Fruit fly (Drosophila melanogaster) whole organism, wandering third instar larva: ENCODE data around the gene CG5188.
A peak's percentile ranks its signal among the peaks of the same experiment; 100 is the strongest.

Source experiments
- Abd-B ChIP-seq: fragments of >200 bp; optimal IDR thresholded peaks from 2 replicates; lab custom pipeline; 2017; ENCODE audit warnings: missing biosample characterization, missing genetic modification characterization
- CG32264 ChIP-seq: fragments of 200-800 bp; sonication (Bioruptor generic); optimal IDR thresholded peaks from 2 replicates; lab custom pipeline; 2016; ENCODE audit warnings: missing biosample characterization, missing genetic modification characterization
- CG9705 ChIP-seq: fragments of 200-800 bp; sonication (Bioruptor generic); optimal IDR thresholded peaks from 2 replicates; lab custom pipeline; 2018; ENCODE audit warnings: missing biosample characterization, mild to moderate bottlenecking, missing genetic modification characterization
- Hnf4 ChIP-seq: fragments of 200-800 bp; sonication (Bioruptor generic); optimal IDR thresholded peaks from 2 replicates; lab custom pipeline; 2016; ENCODE audit warnings: missing biosample characterization, mild to moderate bottlenecking, missing genetic modification characterization
- Hr78 ChIP-seq: fragments of >200 bp; optimal IDR thresholded peaks from 2 replicates; lab custom pipeline; 2017; ENCODE audit warnings: missing biosample characterization, missing genetic modification characterization
- Hr83 ChIP-seq: fragments of 200-300 bp; sonication (Bioruptor generic); optimal IDR thresholded peaks from 2 replicates; lab custom pipeline; 2016; ENCODE audit warnings: missing biosample characterization, mild to moderate bottlenecking, missing genetic modification characterization, moderate library complexity; ENCODE audit not compliant: poor library complexity, severe bottlenecking
- Jra ChIP-seq: sonication (Bioruptor generic); optimal IDR thresholded peaks from 2 replicates; lab custom pipeline; 2016; ENCODE audit warnings: missing biosample characterization, missing genetic modification characterization
- N ChIP-seq: fragments of >200 bp; optimal IDR thresholded peaks from 2 replicates; lab custom pipeline; 2018; ENCODE audit warnings: missing biosample characterization, missing external identifiers, missing genetic modification characterization
- OdsH ChIP-seq: fragments of 200-800 bp; sonication (Bioruptor generic); optimal IDR thresholded peaks from 2 replicates; lab custom pipeline; 2016; ENCODE audit warnings: missing biosample characterization, mild to moderate bottlenecking, missing genetic modification characterization
- Rel ChIP-seq, 2 experiments: fragments of 200-800 bp; sonication (Bioruptor generic) in 1 of 2; optimal IDR thresholded peaks; 2 replicates in 1 of 2; 3 replicates in 1 of 2; lab custom pipeline; 2016 to 2019; ENCODE audit warnings: mild to moderate bottlenecking in 2 of 2, missing biosample characterization in 2 of 2, missing genetic modification characterization in 2 of 2, moderate library complexity in 1 of 2
- br ChIP-seq: fragments of 200-800 bp; sonication (Bioruptor generic); optimal IDR thresholded peaks from 2 replicates; lab custom pipeline; 2016; ENCODE audit warnings: missing biosample characterization, missing genetic modification characterization
- dl ChIP-seq, 2 experiments: fragments of 175-275, 200-275 bp in 1 of 2; fragments of 200-275 bp in 1 of 2; sonication (Bioruptor generic); optimal IDR thresholded peaks; lab custom pipeline; 2018; ENCODE audit warnings: mild to moderate bottlenecking in 2 of 2, missing biosample characterization in 2 of 2, missing genetic modification characterization in 2 of 2, moderate library complexity in 2 of 2; ENCODE audit not compliant: partially characterized antibody in 2 of 2, insufficient read depth in 1 of 2
- dmrt93B ChIP-seq: fragments of 200-800 bp; sonication (Bioruptor generic); optimal IDR thresholded peaks from 2 replicates; lab custom pipeline; 2018; ENCODE audit warnings: missing biosample characterization, mild to moderate bottlenecking, missing genetic modification characterization
- dsf ChIP-seq: sonication (Bioruptor generic); optimal IDR thresholded peaks from 2 replicates; lab custom pipeline; 2016; ENCODE audit warnings: missing biosample characterization, missing genetic modification characterization, borderline replicate concordance
- ey ChIP-seq: fragments of 200-800 bp; sonication (Bioruptor generic); optimal IDR thresholded peaks from 2 replicates; lab custom pipeline; 2016; ENCODE audit warnings: missing biosample characterization, missing genetic modification characterization
- foxo ChIP-seq, 2 experiments: fragments of 200-800 bp; sonication (Bioruptor generic); optimal IDR thresholded peaks; 2 replicates in 1 of 2; 3 replicates in 1 of 2; lab custom pipeline; 2016 to 2017; ENCODE audit warnings: missing biosample characterization in 2 of 2, missing genetic modification characterization in 2 of 2
- fru ChIP-seq: fragments of 200-800 bp; sonication (Bioruptor generic); optimal IDR thresholded peaks from 3 replicates; lab custom pipeline; 2016; ENCODE audit warnings: missing biosample characterization, mild to moderate bottlenecking, missing genetic modification characterization
- h ChIP-seq: fragments of 200-800 bp; sonication (Bioruptor generic); optimal IDR thresholded peaks from 3 replicates; lab custom pipeline; 2016; ENCODE audit warnings: missing biosample characterization, mild to moderate bottlenecking, missing genetic modification characterization
- jim ChIP-seq: fragments of 175-275, 200-325 bp; sonication (Bioruptor generic); optimal IDR thresholded peaks from 2 replicates; lab custom pipeline; 2016; ENCODE audit warnings: missing biosample characterization, mild to moderate bottlenecking, missing genetic modification characterization
- pan ChIP-seq: fragments of >200 bp; optimal IDR thresholded peaks from 2 replicates; lab custom pipeline; 2017
- psq ChIP-seq: fragments of 200-800 bp; sonication (Bioruptor generic); optimal IDR thresholded peaks from 3 replicates; lab custom pipeline; 2017; ENCODE audit warnings: missing biosample characterization, mild to moderate bottlenecking, missing genetic modification characterization, moderate library complexity
- rgr ChIP-seq: fragments of 200-800 bp; sonication (Bioruptor generic); optimal IDR thresholded peaks from 3 replicates; lab custom pipeline; 2016; ENCODE audit warnings: missing biosample characterization, mild to moderate bottlenecking, missing genetic modification characterization
- sv ChIP-seq: fragments of 200-800 bp; sonication (Bioruptor generic); optimal IDR thresholded peaks from 3 replicates; lab custom pipeline; 2016; ENCODE audit warnings: missing biosample characterization, missing genetic modification characterization
- tai ChIP-seq: sonication (Bioruptor generic); optimal IDR thresholded peaks from 2 replicates; lab custom pipeline; 2016; ENCODE audit warnings: missing biosample characterization, missing genetic modification characterization
- usp ChIP-seq: fragments of >200 bp; optimal IDR thresholded peaks from 2 replicates; lab custom pipeline; 2017; ENCODE audit warnings: missing biosample characterization, missing genetic modification characterization
- woc ChIP-seq: sonication (Bioruptor generic); optimal IDR thresholded peaks from 2 replicates; lab custom pipeline; 2016; ENCODE audit warnings: missing biosample characterization, mild to moderate bottlenecking, missing genetic modification characterization

CG5188 gene

DNA sequence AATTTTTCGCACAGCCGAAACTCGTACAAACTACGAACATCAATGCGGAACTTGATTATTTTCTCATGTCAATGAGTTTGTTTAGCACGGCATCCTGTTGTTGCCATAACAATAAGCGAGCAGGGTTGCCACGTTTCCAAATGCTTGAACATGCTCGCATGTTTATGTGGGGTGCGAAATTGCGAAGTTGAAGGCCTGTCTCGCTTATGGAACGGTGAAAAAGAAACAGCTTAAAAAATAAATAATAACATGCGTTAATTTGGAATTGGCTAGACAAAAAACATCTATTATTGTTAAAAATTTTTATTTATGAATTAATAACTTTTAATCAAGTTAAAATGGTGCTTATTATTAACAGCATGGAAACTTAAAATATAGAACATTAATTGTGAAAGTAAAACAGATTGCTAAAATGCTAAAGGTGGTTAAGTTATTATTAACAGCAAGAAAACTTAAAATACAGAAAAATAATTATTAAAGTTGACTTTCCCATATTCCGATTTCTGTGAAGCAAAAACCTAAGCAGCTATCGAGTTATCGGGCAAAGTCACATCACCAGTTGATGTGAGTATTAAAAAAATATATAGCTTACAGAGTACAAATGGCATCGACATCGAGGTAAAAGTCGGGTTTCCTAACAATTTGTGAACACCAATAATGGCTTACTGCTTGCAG lies 2.3 kb downstream of the CG5188 start, which contains the start of the genes Bug22 and TfIIB (continued):
- TF ChIP-seq br (GFP tag; lab: Kevin White, UChicago) (no peak), usp (GFP tag; lab: Kevin White, UChicago) (no peak), pan (no peak), Abd-B (no peak), dl (GFP tag; optimal IDR thresholded peaks at IDR 0.05; lab: Kevin White, UChicago; ENCODE audit: insufficient read depth in 1 of 2, partially characterized antibody in 2 of 2) (no peak), N (GFP tag; lab: Kevin White, UChicago) (no peak), dsf (GFP tag; lab: Kevin White, UChicago) (peak; percentile 50), Jra (GFP tag; lab: Kevin White, UChicago) (peak; percentile 66), CG9705 (peak; percentile 60), fru (GFP tag; lab: Kevin White, UChicago) (no peak)

DNA sequence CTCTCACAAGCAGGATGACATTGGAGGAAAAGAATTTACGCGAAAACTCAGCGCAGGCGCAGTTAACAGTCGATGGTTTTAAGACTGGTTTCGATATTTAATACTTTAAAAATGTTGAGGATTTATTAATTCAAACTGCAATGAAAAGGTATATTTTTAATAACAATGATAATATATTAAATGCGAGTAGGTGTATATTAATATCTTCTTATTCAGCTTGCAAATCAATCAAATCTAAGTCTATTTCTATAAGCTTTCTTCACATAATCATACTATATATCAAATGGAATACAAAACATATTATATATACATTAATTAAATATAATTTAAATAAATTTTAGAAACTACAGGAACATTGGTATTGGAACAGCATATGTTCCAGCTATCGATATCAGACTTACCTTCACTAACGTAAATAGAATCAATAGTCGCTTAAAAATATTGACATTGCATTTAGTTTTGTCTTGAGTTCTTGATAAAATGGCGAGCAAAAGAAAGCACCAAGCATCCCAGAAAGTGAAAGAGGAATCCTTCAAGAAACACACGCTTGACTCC lies 7.1 kb downstream of the CG5188 start, which contains the start of the genes TBC1D16 and holn1:
TSS of gene TBC1D16 (minus strand) at position 51 of the 555 bp plus-strand sequence.
TSS of gene holn1 (plus strand) at position 390 of the 555 bp plus-strand sequence.
- TF ChIP-seq rgr (GFP tag; lab: Kevin White, UChicago), result no peak
- no peak for TF ChIP-seq Rel (GFP tag; optimal IDR thresholded peaks at IDR 0.05; lab: Kevin White, UChicago)
- TF ChIP-seq Rel (tag; optimal IDR thresholded peaks at IDR 0.05; lab: Kevin White, UChicago), result no peak
- no peak for TF ChIP-seq jim
- TF ChIP-seq OdsH (GFP tag; lab: Kevin White, UChicago), result no peak
- TF ChIP-seq Jra (GFP tag; lab: Kevin White, UChicago), result no peak
- TF ChIP-seq CG9705, result no peak
- TF ChIP-seq Hr83 (GFP tag; lab: Kevin White, UChicago), result no peak
- TF ChIP-seq tai, result no peak
- TF ChIP-seq fru (GFP tag; lab: Kevin White, UChicago), result no peak
- no peak for TF ChIP-seq N (GFP tag; lab: Kevin White, UChicago)
- no peak for TF ChIP-seq Hnf4 (GFP tag; lab: Kevin White, UChicago)
- TF ChIP-seq dmrt93B (GFP tag; lab: Kevin White, UChicago), result no peak
- no peak for TF ChIP-seq br (GFP tag; lab: Kevin White, UChicago)
- no peak for TF ChIP-seq Hr78 (GFP tag; lab: Kevin White, UChicago)

DNA sequence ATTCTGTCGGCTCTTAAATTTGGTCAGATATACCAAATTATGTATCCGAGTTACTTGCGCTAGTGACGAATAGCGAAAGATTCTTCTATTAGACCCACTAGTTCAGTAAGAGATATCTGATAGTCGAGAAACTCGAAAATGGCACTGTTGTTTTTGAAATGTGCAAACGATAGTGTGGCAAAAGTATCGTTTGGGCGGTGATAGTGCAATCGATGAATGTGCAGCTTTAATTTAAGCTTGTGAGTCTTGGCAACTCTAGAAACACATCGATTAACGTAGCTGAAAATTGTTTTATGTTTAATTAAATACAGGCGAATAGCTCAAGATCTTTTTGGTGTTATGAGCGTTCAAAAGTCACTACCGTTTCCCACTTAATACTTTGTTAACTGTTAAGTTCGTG lies 8.7 kb downstream of the CG5188 start, which contains the start of gene STUB1:
TSS of gene STUB1 (plus strand) at position 232 of the 400 bp plus-strand sequence.
- TF ChIP-seq psq (GFP tag; lab: Kevin White, UChicago), result no peak
- peak; percentile 55 for TF ChIP-seq Jra (GFP tag; lab: Kevin White, UChicago)
- no peak for TF ChIP-seq dsf (GFP tag; lab: Kevin White, UChicago)
- no peak for TF ChIP-seq N (GFP tag; lab: Kevin White, UChicago)
- TF ChIP-seq h (GFP tag; lab: Kevin White, UChicago), result no peak
- TF ChIP-seq ey (GFP tag; lab: Kevin White, UChicago), result no peak
- TF ChIP-seq Hnf4 (GFP tag; lab: Kevin White, UChicago), result peak; percentile 70
- no peak for TF ChIP-seq CG32264 (GFP tag; lab: Kevin White, UChicago)
- peak; percentile 59 for TF ChIP-seq Hr83 (GFP tag; lab: Kevin White, UChicago)
- TF ChIP-seq woc (GFP tag; lab: Kevin White, UChicago), result peak; percentile 17
- TF ChIP-seq, all 38 proteins: peak for 4

DNA sequence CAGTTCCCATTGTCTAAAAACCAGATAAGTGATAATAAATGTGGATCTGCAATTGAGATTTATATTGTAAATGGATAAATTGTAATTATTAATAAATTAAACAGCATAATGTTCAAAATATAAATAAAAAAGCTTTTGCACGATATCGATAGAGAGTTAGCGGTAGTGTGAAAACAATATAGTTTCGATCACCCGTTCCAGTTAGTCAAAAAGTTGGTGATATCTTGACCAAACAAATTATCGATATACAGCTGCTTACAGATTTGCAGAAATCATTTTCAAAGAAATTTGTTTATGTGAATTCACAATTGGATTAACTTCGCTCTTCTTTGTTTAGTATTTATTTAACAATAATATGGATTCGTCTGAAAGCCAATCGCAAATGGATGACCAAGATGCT lies 10.5 kb downstream of the CG5188 start, which contains the start of gene Nse4:
TSS of gene Nse4 (plus strand) at position 267 of the 400 bp plus-strand sequence.
- TF ChIP-seq tai, result no peak
- no peak for TF ChIP-seq jim
- TF ChIP-seq foxo (GFP tag; optimal IDR thresholded peaks at IDR 0.05; lab: Kevin White, UChicago), result no peak
- no peak for TF ChIP-seq Jra (GFP tag; lab: Kevin White, UChicago)
- TF ChIP-seq N (GFP tag; lab: Kevin White, UChicago), result peak; percentile 10

DNA sequence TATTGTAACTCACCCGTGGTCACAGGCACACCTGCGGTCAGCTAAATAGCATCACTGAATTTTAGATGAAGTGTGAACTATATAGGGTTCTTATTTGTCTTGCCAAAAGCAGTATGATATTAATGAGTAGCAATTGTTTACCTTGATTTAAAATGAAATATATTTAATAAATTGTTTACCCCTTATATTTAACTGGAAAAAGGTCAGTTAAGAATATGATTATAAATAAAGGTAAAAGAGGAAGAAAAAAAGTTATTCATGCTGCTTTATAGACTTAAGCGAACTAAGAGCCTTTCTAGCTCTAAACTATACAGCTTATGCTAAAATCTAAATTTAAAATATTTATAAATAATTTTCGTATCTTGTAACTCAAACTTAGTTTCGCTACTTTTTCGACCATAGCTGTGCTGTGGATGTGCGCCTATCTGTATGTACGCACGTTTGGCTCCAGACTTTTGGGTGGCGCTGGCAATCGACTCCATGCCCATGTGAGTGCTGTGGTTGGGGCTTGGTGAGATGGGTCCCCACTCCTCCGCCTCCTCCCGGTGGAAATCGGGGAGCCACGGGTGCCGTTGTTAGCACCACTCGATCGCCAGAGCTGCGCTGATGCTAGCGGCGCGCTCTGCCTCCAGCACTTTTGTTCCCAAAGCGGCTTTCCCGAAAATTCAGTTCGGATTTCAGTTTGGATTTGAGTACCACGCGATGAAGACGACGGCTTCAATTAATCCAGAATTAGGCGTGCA lies 13.6 kb downstream of the CG5188 start, which contains the start of gene loh:
TSS of gene loh (plus strand) at position 487 of the 743 bp plus-strand sequence.
- TF ChIP-seq woc (GFP tag; lab: Kevin White, UChicago) (no peak), sv (GFP tag; lab: Kevin White, UChicago) (peak; percentile 28)
